Fruit fly (Drosophila melanogaster) Kc167 (cell line): ENCODE measurements around the gene CG6179.

Experiments used
- Sin3A ChIP-seq: fragments of >200 bp; optimal IDR thresholded peaks from 2 replicates; lab custom pipeline; 2018; ENCODE audit warnings: missing external identifiers
- insv ChIP-seq: fragments of >200 bp; optimal IDR thresholded peaks from 3 replicates; lab custom pipeline; 2018; ENCODE audit warnings: missing external identifiers
- psq ChIP-seq: fragments of >200 bp; optimal IDR thresholded peaks from 2 replicates; lab custom pipeline; 2017; ENCODE audit warnings: missing external identifiers
- ttk ChIP-seq: sonication (Bioruptor generic); optimal IDR thresholded peaks from 2 replicates; lab custom pipeline; 2017; ENCODE audit warnings: missing external identifiers

- TF ChIP-seq psq (lab: Kevin White, UChicago) (no peak), Sin3A (lab: Kevin White, UChicago) (no peak), insv (lab: Kevin White, UChicago) (no peak), ttk (lab: Kevin White, UChicago) (no peak)
These were observed 10.1 kb upstream of the CG6179 start for dm6 chrX:18369767-18370166.
